Worm (Caenorhabditis elegans): ENCODE data around the gene ttr-20.

- no peak for TF ChIP-seq ets-4 (tag; optimal IDR thresholded peaks at IDR 0.05)
- no peak for TF ChIP-seq ceh-31 (tag; optimal IDR thresholded peaks at IDR 0.05)
- no peak for TF ChIP-seq gmeb-2 (tag; optimal IDR thresholded peaks at IDR 0.05)
- TF ChIP-seq fkh-6 (tag; optimal IDR thresholded peaks at IDR 0.05): no peak
- TF ChIP-seq ceh-24 (tag; optimal IDR thresholded peaks at IDR 0.05): no peak
- TF ChIP-seq hlh-15 (tag; optimal IDR thresholded peaks at IDR 0.05): no peak
- TF ChIP-seq pqm-1 (tag; optimal IDR thresholded peaks at IDR 0.05): no peak
- TF ChIP-seq npax-4 (tag; optimal IDR thresholded peaks at IDR 0.05): no peak
- no peak for TF ChIP-seq lin-11 (tag; optimal IDR thresholded peaks at IDR 0.05)
- no peak for TF ChIP-seq pros-1 (tag; optimal IDR thresholded peaks at IDR 0.05)
- no peak for TF ChIP-seq elt-2 (tag; optimal IDR thresholded peaks at IDR 0.05)
- peak; percentile 15 for TF ChIP-seq elt-4 (tag; optimal IDR thresholded peaks at IDR 0.05)
- TF ChIP-seq sdc-2 (tag; optimal IDR thresholded peaks at IDR 0.05): no peak
- no peak for TF ChIP-seq rnt-1 (tag; optimal IDR thresholded peaks at IDR 0.05)
These were observed 18.1 kb downstream of the ttr-20 start for ce11 chrIV:4264649-4265048.

All from whole organism, late embryonic.